Worm (Caenorhabditis elegans): Measurements from ENCODE around the gene M6.11.

The M6.11 gene

ce11 chrX:600671-601070 is 40.7 kb downstream of the M6.11 start:
- TF ChIP-seq ceh-8 (GFP tag; optimal IDR thresholded peaks at IDR 0.05) (peak; percentile 65), zag-1 (tag; optimal IDR thresholded peaks at IDR 0.05) (no peak), mab-9 (GFP tag; IDR thresholded peaks at IDR 0.05) (no peak), dsc-1 (tag; optimal IDR thresholded peaks at IDR 0.05) (peak; percentile 9), egl-13 (tag; optimal IDR thresholded peaks at IDR 0.05) (peak; percentile 62), nhr-90 (tag; optimal IDR thresholded peaks at IDR 0.05; ENCODE audit: poor library complexity) (peak; percentile 31), unc-30 (tag; optimal IDR thresholded peaks at IDR 0.05) (no peak), nhr-20 (tag; optimal IDR thresholded peaks at IDR 0.05) (peak; percentile 49), mdl-1 (tag; optimal IDR thresholded peaks at IDR 0.05) (peak in 1 of 2 experiments; percentile 27), aha-1 (tag; optimal IDR thresholded peaks at IDR 0.05) (no peak), lin-35 (GFP tag; optimal IDR thresholded peaks at IDR 0.05) (peak in 1 of 2 experiments; percentile 45), fkh-8 (tag; optimal IDR thresholded peaks at IDR 0.05) (peak; percentile 44), hpl-2 (GFP tag; optimal IDR thresholded peaks at IDR 0.05) (no peak), efl-1 (optimal IDR thresholded peaks at IDR 0.05) (no peak), efl-1 (GFP tag; optimal IDR thresholded peaks at IDR 0.05 in 1 of 2) (peak in 1 of 2 experiments; percentile 60), lin-14 (GFP tag; optimal IDR thresholded peaks at IDR 0.05) (peak; percentile 73), lsy-2 (tag; optimal IDR thresholded peaks at IDR 0.05) (peak; percentile 6 to 15), skn-1 (tag; optimal IDR thresholded peaks at IDR 0.05) (peak; percentile 70), tbx-2 (tag; optimal IDR thresholded peaks at IDR 0.05) (no peak), elt-2 (tag; optimal IDR thresholded peaks at IDR 0.05) (peak; percentile 64), nhr-71 (tag; optimal IDR thresholded peaks at IDR 0.05) (peak; percentile 54), jun-1 (tag; optimal IDR thresholded peaks at IDR 0.05) (peak; percentile 35), lir-3 (tag; optimal IDR thresholded peaks at IDR 0.05; ENCODE audit: poor library complexity) (peak; percentile 30), nhr-47 (tag; optimal IDR thresholded peaks at IDR 0.05) (peak; percentile 25), isw-1 (GFP tag; IDR thresholded peaks at IDR 0.05) (no peak)

- no peak for TF ChIP-seq lir-3 (tag; optimal IDR thresholded peaks at IDR 0.05; ENCODE audit: poor library complexity)
- no peak for TF ChIP-seq nhr-28 (tag; optimal IDR thresholded peaks at IDR 0.05)
- TF ChIP-seq nhr-47 (tag; optimal IDR thresholded peaks at IDR 0.05), result no peak
- no peak for TF ChIP-seq unc-98 (GFP tag; IDR thresholded peaks at IDR 0.05)
Measured at ce11 chrX:599476-599875, 41.9 kb downstream of the M6.11 start, which contains the start of gene F13C5.3. Gene F13C5.3 (minus strand): TSS chrX:599576.

ce11 chrX:593910-594447 is 47.4 kb downstream of the M6.11 start, which contains the start of gene F13C5.2:
Gene F13C5.2 (plus strand): TSS chrX:593960.
- TF ChIP-seq aly-2 (tag; optimal IDR thresholded peaks at IDR 0.05) (no peak), unc-62 (GFP tag; optimal IDR thresholded peaks at IDR 0.05) (no peak), snu-23 (GFP tag; optimal IDR thresholded peaks at IDR 0.05) (no peak), nhr-85 (tag) (peak; percentile 34), pax-3 (tag; optimal IDR thresholded peaks at IDR 0.05) (no peak), ceh-82 (tag; optimal IDR thresholded peaks at IDR 0.05) (no peak), ceh-8 (GFP tag; optimal IDR thresholded peaks at IDR 0.05) (peak; percentile 56), skn-1 (tag; optimal IDR thresholded peaks at IDR 0.05) (no peak), fos-1 (tag; optimal IDR thresholded peaks at IDR 0.05) (no peak), lin-15B (tag; optimal IDR thresholded peaks at IDR 0.05) (no peak)

DNA sequence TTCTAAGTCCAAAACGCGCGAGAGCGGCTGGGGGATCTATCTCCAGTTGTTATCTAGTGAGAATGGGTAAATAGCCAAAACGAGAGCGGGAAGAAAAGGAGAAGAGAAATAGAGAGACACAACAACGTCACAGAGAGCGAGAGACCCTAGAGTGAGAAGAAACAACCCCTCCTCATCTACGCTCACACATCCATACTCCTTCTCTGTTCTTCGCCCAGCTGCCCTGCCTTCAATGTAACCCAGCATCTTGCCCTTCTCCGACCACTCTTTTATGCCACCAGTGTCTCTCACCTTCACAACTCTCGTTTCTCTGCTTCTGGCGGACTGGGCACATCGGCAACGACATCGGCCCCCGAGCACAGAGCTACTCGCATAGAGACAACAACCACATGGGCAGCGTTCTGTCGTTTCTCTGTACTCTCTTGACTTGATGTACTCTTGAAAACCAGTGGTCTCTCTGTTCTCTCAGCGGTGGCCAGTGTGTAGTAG is 48.1 kb downstream of the M6.11 start:
- TF ChIP-seq lin-15B (tag; optimal IDR thresholded peaks at IDR 0.05) (no peak), nhr-76 (tag; optimal IDR thresholded peaks at IDR 0.05) (no peak), ets-5 (GFP tag; IDR thresholded peaks at IDR 0.05) (no peak), ceh-82 (tag; optimal IDR thresholded peaks at IDR 0.05) (peak; percentile 23 to 88 (median 61)), snu-23 (GFP tag; optimal IDR thresholded peaks at IDR 0.05) (peak; percentile 89), fkh-4 (tag; optimal IDR thresholded peaks at IDR 0.05; ENCODE audit: borderline replicate concordance) (no peak), ceh-90 (tag; optimal IDR thresholded peaks at IDR 0.05) (no peak), isw-1 (GFP tag; IDR thresholded peaks at IDR 0.05) (peak; percentile 68), ama-1 (optimal IDR thresholded peaks at IDR 0.05) (no peak), nhr-12 (tag; optimal IDR thresholded peaks at IDR 0.05) (no peak), vab-15 (tag; optimal IDR thresholded peaks at IDR 0.05) (no peak), aha-1 (tag; optimal IDR thresholded peaks at IDR 0.05) (no peak), dpl-1 (GFP tag; optimal IDR thresholded peaks at IDR 0.05) (peak; percentile 24 to 36 (median 28)), zag-1 (tag; optimal IDR thresholded peaks at IDR 0.05) (peak; percentile 56), ztf-4 (tag; optimal IDR thresholded peaks at IDR 0.05) (peak; percentile 68), zip-4 (GFP tag; optimal IDR thresholded peaks at IDR 0.05) (no peak), jun-1 (tag; optimal IDR thresholded peaks at IDR 0.05) (peak; percentile 82), egl-13 (tag; optimal IDR thresholded peaks at IDR 0.05) (peak; percentile 85), C16A3.4 (tag; optimal IDR thresholded peaks at IDR 0.05) (peak; percentile 88), ceh-63 (GFP tag; optimal IDR thresholded peaks at IDR 0.05) (no peak), mdl-1 (tag; optimal IDR thresholded peaks at IDR 0.05) (peak; percentile 80 to 97)

Data from whole organism, L1 larva.